Worm (Caenorhabditis elegans) whole organism, young adult: ENCODE data around the gene pdhb-1.
A peak's percentile ranks its signal among the peaks of the same experiment; 100 is the strongest.

Source experiments
- B0261.1 ChIP-seq: sonication (generic microtip); optimal IDR thresholded peaks from 2 replicates; lab custom pipeline; 2016; ENCODE audit warnings: mild to moderate bottlenecking, missing genetic modification characterization, moderate library complexity, missing compliant biosample characterization
- B0336.3 ChIP-seq: fragments of 200-800 bp; sonication (Bioruptor generic); IDR thresholded peaks from 2 replicates; pipeline ENCODE4 v1.3.6; 2022; ENCODE audit warnings: missing genetic modification characterization, missing compliant biosample characterization
- D2030.7 ChIP-seq: fragments of 200-800 bp; sonication (Bioruptor generic); IDR thresholded peaks from 2 replicates; pipeline ENCODE4 v1.3.6; 2022; ENCODE audit warnings: missing genetic modification reagents, missing genetic modification characterization, missing compliant biosample characterization
- F22D6.2 ChIP-seq: sonication (generic microtip); optimal IDR thresholded peaks from 2 replicates; lab custom pipeline; 2016; ENCODE audit warnings: mild to moderate bottlenecking, missing genetic modification characterization, missing compliant biosample characterization
- F55B11.4 ChIP-seq: sonication (generic microtip); optimal IDR thresholded peaks from 2 replicates; lab custom pipeline; 2016; ENCODE audit warnings: missing compliant biosample characterization, missing genetic modification characterization, borderline replicate concordance; ENCODE audit not compliant: insufficient read depth
- F57C9.4 ChIP-seq: sonication (generic microtip); optimal IDR thresholded peaks from 2 replicates; lab custom pipeline; 2017; ENCODE audit warnings: mild to moderate bottlenecking, missing genetic modification characterization, missing compliant biosample characterization
- K11D2.4 ChIP-seq: fragments of 200-800 bp; sonication (Bioruptor generic); IDR thresholded peaks from 2 replicates; pipeline ENCODE4 v1.3.6; 2022; ENCODE audit warnings: missing genetic modification reagents, missing genetic modification characterization, missing compliant biosample characterization
- K12H6.12 ChIP-seq: fragments of 200-800 bp; sonication (Bioruptor generic); optimal IDR thresholded peaks from 2 replicates; lab custom pipeline; 2018; ENCODE audit warnings: mild to moderate bottlenecking, missing genetic modification characterization, missing compliant biosample characterization
- T26A5.8 ChIP-seq: sonication (generic microtip); optimal IDR thresholded peaks from 2 replicates; lab custom pipeline; 2016; ENCODE audit warnings: missing genetic modification characterization, missing compliant biosample characterization
- Y53G8AR.9 ChIP-seq: fragments of 200-800 bp; sonication (Bioruptor generic); conservative IDR thresholded peaks from 2 replicates; pipeline ENCODE4 v1.3.6; 2022; ENCODE audit warnings: missing genetic modification reagents, missing genetic modification characterization, missing compliant biosample characterization
- ZK185.1 ChIP-seq: sonication (generic microtip); optimal IDR thresholded peaks from 2 replicates; lab custom pipeline; 2016; ENCODE audit warnings: mild to moderate bottlenecking, missing genetic modification characterization, missing compliant biosample characterization; ENCODE audit not compliant: poor library complexity, severe bottlenecking
- akir-1 ChIP-seq: fragments of 200-800 bp; sonication (Bioruptor generic); optimal IDR thresholded peaks from 2 replicates; lab custom pipeline; 2018; ENCODE audit warnings: mild to moderate bottlenecking, missing genetic modification characterization, moderate library complexity, missing compliant biosample characterization
- atf-7 ChIP-seq: sonication (generic microtip); optimal IDR thresholded peaks from 2 replicates; lab custom pipeline; 2017; ENCODE audit warnings: mild to moderate bottlenecking, missing genetic modification characterization, missing compliant biosample characterization
- athp-1 ChIP-seq: sonication (generic microtip); optimal IDR thresholded peaks from 2 replicates; lab custom pipeline; 2017; ENCODE audit warnings: mild to moderate bottlenecking, missing genetic modification characterization, missing compliant biosample characterization
- attf-6 ChIP-seq: fragments of 200-800 bp; sonication (Bioruptor generic); IDR thresholded peaks from 2 replicates; pipeline ENCODE4 v1.3.6; 2022; ENCODE audit warnings: missing genetic modification reagents, missing genetic modification characterization, missing compliant biosample characterization
- ceh-100 ChIP-seq: fragments of 200-800 bp; sonication (Bioruptor generic); IDR thresholded peaks from 2 replicates; pipeline ENCODE4 v1.3.6; 2022; ENCODE audit warnings: missing genetic modification reagents, missing genetic modification characterization, missing compliant biosample characterization
- ceh-27 ChIP-seq: fragments of 200-800 bp; sonication (Bioruptor generic); optimal IDR thresholded peaks from 2 replicates; lab custom pipeline; 2018; ENCODE audit warnings: mild to moderate bottlenecking, missing genetic modification characterization, moderate library complexity, missing compliant biosample characterization
- ceh-40 ChIP-seq: fragments of 200-800 bp; sonication (Bioruptor generic); IDR thresholded peaks from 2 replicates; pipeline ENCODE4 v1.3.6; 2022; ENCODE audit warnings: missing genetic modification characterization, missing compliant biosample characterization
- ceh-58 ChIP-seq: fragments of 200-800 bp; sonication (Bioruptor generic); IDR thresholded peaks from 2 replicates; pipeline ENCODE4 v1.3.6; 2022; ENCODE audit warnings: missing genetic modification characterization, missing compliant biosample characterization
- chd-7 ChIP-seq: sonication (generic microtip); optimal IDR thresholded peaks from 2 replicates; lab custom pipeline; 2016; ENCODE audit warnings: mild to moderate bottlenecking, missing genetic modification characterization, moderate library complexity, missing compliant biosample characterization
- dpff-1 ChIP-seq: sonication (generic microtip); optimal IDR thresholded peaks from 2 replicates; lab custom pipeline; 2017; ENCODE audit warnings: mild to moderate bottlenecking, missing genetic modification characterization, missing compliant biosample characterization
- dpl-1 ChIP-seq: fragments of 150-350 bp; optimal IDR thresholded peaks from 2 replicates; lab custom pipeline; 2014; ENCODE audit warnings: missing biosample characterization, missing genetic modification reagents, missing genetic modification characterization
- efl-1 ChIP-seq: fragments of 150-350 bp; optimal IDR thresholded peaks from 2 replicates; lab custom pipeline; 2014; ENCODE audit warnings: missing biosample characterization, missing genetic modification reagents, missing genetic modification characterization
- egl-44 ChIP-seq: fragments of 200-800 bp; sonication (Bioruptor generic); IDR thresholded peaks from 2 replicates; pipeline ENCODE4 v1.3.6; 2022; ENCODE audit warnings: missing genetic modification reagents, missing genetic modification characterization, missing compliant biosample characterization
- ekl-4 ChIP-seq: fragments of 200-800 bp; sonication (Bioruptor generic); IDR thresholded peaks from 2 replicates; pipeline ENCODE4 v1.3.6; 2022; ENCODE audit warnings: missing genetic modification reagents, missing genetic modification characterization, missing compliant biosample characterization
- ets-4 ChIP-seq: fragments of 200-800 bp; sonication (Bioruptor generic); optimal IDR thresholded peaks from 2 replicates; lab custom pipeline; 2018; ENCODE audit warnings: mild to moderate bottlenecking, missing genetic modification characterization, missing compliant biosample characterization
- fkh-3 ChIP-seq: sonication (generic microtip); optimal IDR thresholded peaks from 2 replicates; lab custom pipeline; 2016; ENCODE audit warnings: mild to moderate bottlenecking, missing genetic modification characterization, missing compliant biosample characterization
- hmg-1.2 ChIP-seq: fragments of 200-800 bp; sonication (Bioruptor generic); IDR thresholded peaks from 2 replicates; pipeline ENCODE4 v1.3.6; 2022; ENCODE audit warnings: missing genetic modification reagents, missing genetic modification characterization, missing compliant biosample characterization
- hmg-20 ChIP-seq: fragments of 200-800 bp; sonication (Bioruptor generic); IDR thresholded peaks from 2 replicates; pipeline ENCODE4 v1.3.6; 2022; ENCODE audit warnings: missing genetic modification reagents, missing genetic modification characterization, missing compliant biosample characterization
- lag-1 ChIP-seq: fragments of 200-800 bp; sonication (Bioruptor generic); IDR thresholded peaks from 2 replicates; pipeline ENCODE4 v1.3.6; 2022; ENCODE audit warnings: missing genetic modification reagents, missing genetic modification characterization, missing compliant biosample characterization
- lin-35 ChIP-seq, 3 experiments: fragments of 150-350 bp in 2 of 3; sonication (generic microtip) in 1 of 3; optimal IDR thresholded peaks; 2 replicates each; lab custom pipeline; 2014 to 2018; ENCODE audit warnings: missing biosample characterization in 3 of 3, missing genetic modification characterization in 3 of 3, missing genetic modification reagents in 3 of 3
- lsl-1 ChIP-seq: fragments of 200-800 bp; sonication (Bioruptor generic); optimal IDR thresholded peaks from 2 replicates; lab custom pipeline; 2018; ENCODE audit warnings: mild to moderate bottlenecking, missing genetic modification characterization, moderate library complexity, missing compliant biosample characterization
- madf-3 ChIP-seq: fragments of 200-800 bp; sonication (Bioruptor generic); IDR thresholded peaks from 2 replicates; pipeline ENCODE4 v1.3.6; 2022; ENCODE audit warnings: missing genetic modification reagents, missing genetic modification characterization, missing compliant biosample characterization
- madf-8 ChIP-seq: fragments of 200-800 bp; sonication (Bioruptor generic); conservative IDR thresholded peaks from 2 replicates; pipeline ENCODE4 v1.3.6; 2022; ENCODE audit warnings: missing genetic modification reagents, missing genetic modification characterization, missing compliant biosample characterization
- mel-28 ChIP-seq: sonication (generic microtip); optimal IDR thresholded peaks from 2 replicates; lab custom pipeline; 2016; ENCODE audit warnings: borderline replicate concordance, mild to moderate bottlenecking, missing genetic modification characterization, missing compliant biosample characterization
- nfya-1 ChIP-seq: sonication (generic microtip); optimal IDR thresholded peaks from 2 replicates; lab custom pipeline; 2017; ENCODE audit warnings: antibody characterized with exemption, missing compliant biosample characterization, missing genetic modification characterization, borderline replicate concordance; ENCODE audit not compliant: insufficient read depth
- pbrm-1 ChIP-seq: fragments of 200-800 bp; sonication (Bioruptor generic); IDR thresholded peaks from 2 replicates; pipeline ENCODE4 v1.3.6; 2022; ENCODE audit warnings: missing genetic modification reagents, missing genetic modification characterization, missing compliant biosample characterization
- pha-4 ChIP-seq: fragments of 150-350 bp; sonication (generic microtip); optimal IDR thresholded peaks from 2 replicates; lab custom pipeline; 2014; ENCODE audit warnings: missing biosample characterization, missing genetic modification reagents, missing genetic modification characterization
- rpc-1 ChIP-seq, 2 experiments: fragments of 150-350 bp in 1 of 2; sonication (generic microtip) in 1 of 2; optimal IDR thresholded peaks; 2 replicates each; lab custom pipeline; 2014 to 2018; ENCODE audit warnings: missing biosample characterization in 1 of 2, missing genetic modification characterization in 1 of 2, missing genetic modification reagents in 1 of 2, missing genotype in 1 of 2
- snpc-1.1 ChIP-seq: sonication (generic microtip); optimal IDR thresholded peaks from 2 replicates; lab custom pipeline; 2017; ENCODE audit warnings: missing genetic modification characterization, mild to moderate bottlenecking, missing compliant biosample characterization, antibody characterized with exemption, moderate library complexity, missing genotype, missing genetic modification reagents; ENCODE audit not compliant: insufficient read depth
- snpc-4 ChIP-seq, 5 experiments: fragments of 150-350 bp in 1 of 5; sonication (generic microtip) in 4 of 5; optimal IDR thresholded peaks; 2 replicates each; lab custom pipeline; 2014 to 2018; ENCODE audit warnings: missing genetic modification characterization in 5 of 5, missing biosample characterization in 3 of 5, antibody characterized with exemption in 2 of 5, mild to moderate bottlenecking in 2 of 5, missing compliant biosample characterization in 2 of 5, missing genotype in 2 of 5, moderate library complexity in 2 of 5, missing genetic modification reagents in 1 of 5
- sptf-2 ChIP-seq: fragments of 200-800 bp; sonication (Bioruptor generic); optimal IDR thresholded peaks from 2 replicates; lab custom pipeline; 2018; ENCODE audit warnings: mild to moderate bottlenecking, missing genetic modification characterization, missing compliant biosample characterization
- tbp1 ChIP-seq: fragments of 200-800 bp; sonication (Bioruptor generic); optimal IDR thresholded peaks from 2 replicates; lab custom pipeline; 2018; ENCODE audit warnings: mild to moderate bottlenecking, missing genetic modification characterization, missing compliant biosample characterization
- zfh-2 ChIP-seq: fragments of 200-800 bp; sonication (Bioruptor generic); conservative IDR thresholded peaks from 2 replicates; pipeline ENCODE4 v1.3.6; 2022; ENCODE audit warnings: missing genetic modification reagents, missing genetic modification characterization, missing compliant biosample characterization
- zim-3 ChIP-seq: sonication (generic microtip); optimal IDR thresholded peaks from 2 replicates; lab custom pipeline; 2017; ENCODE audit warnings: mild to moderate bottlenecking, missing genetic modification characterization, moderate library complexity, missing compliant biosample characterization
- ztf-22 ChIP-seq: fragments of 200-800 bp; sonication (Bioruptor generic); optimal IDR thresholded peaks from 2 replicates; lab custom pipeline; 2018; ENCODE audit warnings: mild to moderate bottlenecking, missing genetic modification characterization, moderate library complexity, missing compliant biosample characterization
- ztf-25 ChIP-seq: fragments of 200-800 bp; sonication (Bioruptor generic); IDR thresholded peaks from 2 replicates; pipeline ENCODE4 v1.3.6; 2022; ENCODE audit warnings: missing genetic modification reagents, missing genetic modification characterization, missing compliant biosample characterization
- ztf-6 ChIP-seq: fragments of 200-800 bp; sonication (Bioruptor generic); IDR thresholded peaks from 2 replicates; pipeline ENCODE4 v1.3.6; 2022; ENCODE audit warnings: missing genetic modification reagents, missing genetic modification characterization, missing compliant biosample characterization

The pdhb-1 gene

DNA sequence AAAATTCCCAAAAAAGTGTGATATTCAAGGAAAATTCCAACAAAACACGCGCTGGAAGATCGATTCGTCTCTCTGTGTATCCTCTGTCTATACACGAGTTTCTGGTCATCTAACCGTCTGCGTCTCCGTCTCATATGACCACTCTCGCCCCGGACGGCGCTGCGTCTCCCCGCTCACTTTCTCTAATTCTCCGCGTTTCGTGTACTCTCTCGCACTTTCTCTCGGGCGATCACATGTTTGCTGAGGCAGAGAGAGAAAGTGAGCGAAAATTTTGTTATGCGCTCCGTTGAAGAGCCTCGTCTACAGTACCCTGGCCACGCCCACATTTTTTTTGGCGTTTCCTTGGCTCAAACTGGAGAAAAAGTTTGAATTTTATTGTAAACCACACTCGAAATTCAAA is 14.9 kb upstream of the pdhb-1 start:
- TF ChIP-seq lin-35 (GFP tag; optimal IDR thresholded peaks at IDR 0.05; lab: Kevin White, UChicago) (peak in 1 of 3 experiments; percentile 65), K12H6.12 (tag; lab: Kevin White, UChicago) (peak; percentile 86), nfya-1 (no peak), dpff-1 (tag; lab: Kevin White, UChicago) (no peak), ets-4 (GFP tag; lab: Kevin White, UChicago) (peak; percentile 60), zim-3 (tag; lab: Kevin White, UChicago) (no peak), ceh-27 (peak; percentile 83), lag-1 (GFP tag; lab: Robert Waterston, UW) (no peak), ztf-22 (peak; percentile 44), F22D6.2 (tag; lab: Kevin White, UChicago) (peak; percentile 48), hmg-1.2 (GFP tag; lab: Robert Waterston, UW) (peak; percentile 99), pbrm-1 (GFP tag; lab: Robert Waterston, UW) (peak; percentile 94), madf-3 (GFP tag; lab: Robert Waterston, UW) (no peak), efl-1 (GFP tag; lab: Kevin White, UChicago) (no peak), sptf-2 (GFP tag; lab: Kevin White, UChicago) (no peak), atf-7 (tag; lab: Kevin White, UChicago) (peak; percentile 83), F55B11.4 (tag; lab: Kevin White, UChicago) (no peak), ceh-100 (GFP tag; lab: Robert Waterston, UW) (peak; percentile 31; the same call in 1 of the 2 replicates), chd-7 (tag; lab: Kevin White, UChicago) (peak; percentile 66), F57C9.4 (tag; lab: Kevin White, UChicago) (no peak), K11D2.4 (GFP tag; lab: Robert Waterston, UW) (peak; percentile 85), fkh-3 (tag; lab: Kevin White, UChicago) (no peak), ztf-6 (GFP tag; lab: Robert Waterston, UW) (no peak), B0336.3 (peak; percentile 92), D2030.7 (GFP tag; lab: Robert Waterston, UW) (no peak), dpl-1 (GFP tag; lab: Kevin White, UChicago) (peak; percentile 10), ZK185.1 (tag; lab: Kevin White, UChicago) (peak; percentile 46), attf-6 (GFP tag; lab: Robert Waterston, UW) (no peak), tbp1 (GFP tag; lab: Kevin White, UChicago) (peak; percentile 51), rpc-1 (optimal IDR thresholded peaks at IDR 0.05; lab: Kevin White, UChicago) (no peak), rpc-1 (tag; optimal IDR thresholded peaks at IDR 0.05; lab: Kevin White, UChicago) (no peak), Y53G8AR.9 (GFP tag; lab: Robert Waterston, UW) (peak; percentile 88), ekl-4 (GFP tag; lab: Robert Waterston, UW) (peak; percentile 93), madf-8 (GFP tag; lab: Robert Waterston, UW) (no peak), ceh-40 (GFP tag; lab: Robert Waterston, UW) (no peak), ceh-58 (GFP tag; lab: Robert Waterston, UW) (no peak), akir-1 (no peak), athp-1 (tag; lab: Kevin White, UChicago) (peak; percentile 39), zfh-2 (GFP tag; lab: Robert Waterston, UW) (peak; percentile 98), snpc-1.1 (no peak), egl-44 (GFP tag; lab: Robert Waterston, UW) (0 out of 2 replicates have a peak, but pooled peaks have one; percentile 58), snpc-4 (GFP tag; optimal IDR thresholded peaks at IDR 0.05; lab: Kevin White, UChicago) (no peak), snpc-4 (tag; optimal IDR thresholded peaks at IDR 0.05; lab: Kevin White, UChicago) (peak in 2 of 4 experiments; percentile 64 to 65), T26A5.8 (tag; lab: Kevin White, UChicago) (no peak), hmg-20 (GFP tag; lab: Robert Waterston, UW) (no peak), mel-28 (tag; lab: Kevin White, UChicago) (no peak), lsl-1 (peak; percentile 26), B0261.1 (tag; lab: Kevin White, UChicago) (no peak), pha-4 (no peak), ztf-25 (GFP tag; lab: Robert Waterston, UW) (no peak)
